Fruit fly (Drosophila melanogaster) whole organism, adult: ENCODE measurements around the gene CG1572.

ENCODE experiments used
- CG33017 ChIP-seq: fragments of 200-800 bp; sonication (Bioruptor generic); optimal IDR thresholded peaks from 2 replicates; lab custom pipeline; 2018; ENCODE audit warnings: missing biosample characterization, mild to moderate bottlenecking, missing genetic modification characterization, moderate library complexity
- CG5204 ChIP-seq: fragments of 200-800 bp; sonication (Bioruptor generic); optimal IDR thresholded peaks from 2 replicates; lab custom pipeline; 2016; ENCODE audit warnings: missing biosample characterization, missing genetic modification characterization
- Mnt ChIP-seq: fragments of 200-800 bp; sonication (Bioruptor generic); optimal IDR thresholded peaks from 2 replicates; lab custom pipeline; 2016; ENCODE audit warnings: missing biosample characterization, mild to moderate bottlenecking, missing genetic modification characterization
- cnc ChIP-seq, 2 experiments: fragments of >200 bp; optimal IDR thresholded peaks; 2 replicates each; lab custom pipeline; 2017
- kay ChIP-seq: fragments of 200-800 bp; sonication (Bioruptor generic); peaks from one replicate; lab custom pipeline; 2016; ENCODE audit warnings: missing biosample characterization, missing genetic modification characterization, borderline replicate concordance
- pad ChIP-seq: fragments of 200-800 bp; sonication (Bioruptor generic); optimal IDR thresholded peaks from 3 replicates; lab custom pipeline; 2017; ENCODE audit warnings: missing biosample characterization, missing genetic modification characterization, mild to moderate bottlenecking, moderate library complexity, missing genetic modification reagents

DNA sequence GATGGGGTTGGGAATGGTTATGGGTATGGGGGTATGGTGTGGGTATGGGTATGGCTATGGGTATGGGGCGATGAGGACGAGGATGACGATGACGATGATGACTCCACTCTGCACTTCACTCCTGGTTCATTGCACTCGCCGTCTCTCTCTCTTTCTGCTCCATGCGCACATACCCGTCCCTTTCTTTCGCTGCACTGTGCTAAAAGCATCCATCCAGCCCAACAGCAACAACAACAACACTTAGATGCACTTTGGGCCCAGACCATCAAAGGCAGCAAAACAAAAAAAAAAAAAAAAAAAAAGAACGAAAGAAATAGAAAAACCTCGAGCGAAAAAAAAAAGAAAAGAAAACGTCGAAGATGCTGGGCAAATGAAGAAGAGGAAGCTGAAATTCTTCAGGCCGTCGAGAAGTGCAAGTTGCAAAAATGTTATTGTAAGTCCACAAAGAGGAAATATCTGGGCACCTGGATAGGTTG is 13.5 kb downstream of the CG1572 start:
- TF ChIP-seq kay (GFP tag; lab: Kevin White, UChicago) (no peak), Mnt (GFP tag; lab: Kevin White, UChicago) (no peak), cnc (optimal IDR thresholded peaks at IDR 0.05; lab: Kevin White, UChicago) (no peak), pad (GFP tag; lab: Kevin White, UChicago) (no peak), CG5204 (GFP tag; lab: Kevin White, UChicago) (no peak), CG33017 (tag; lab: Kevin White, UChicago) (no peak)
